Worm (Caenorhabditis elegans) whole organism, early embryonic: ENCODE data around the gene ZK757.1.

ENCODE experiments used
- B0310.2 ChIP-seq: sonication (generic microtip); optimal IDR thresholded peaks from 2 replicates; lab custom pipeline; 2016; ENCODE audit warnings: mild to moderate bottlenecking, missing genetic modification characterization, missing compliant biosample characterization
- F13C5.2 ChIP-seq: sonication (generic microtip); optimal IDR thresholded peaks from 2 replicates; lab custom pipeline; 2017; ENCODE audit warnings: mild to moderate bottlenecking, missing genetic modification characterization, inconsistent platforms, missing compliant biosample characterization
- aly-1 ChIP-seq: sonication (generic microtip); optimal IDR thresholded peaks from 2 replicates; lab custom pipeline; 2016; ENCODE audit warnings: missing genetic modification characterization, missing compliant biosample characterization
- ama-1 ChIP-seq: fragments of 150-350 bp; optimal IDR thresholded peaks from 2 replicates; lab custom pipeline; 2014
- ceh-13 ChIP-seq: fragments of 200-800 bp; sonication (Bioruptor generic); optimal IDR thresholded peaks from 2 replicates; lab custom pipeline; 2018; ENCODE audit warnings: mild to moderate bottlenecking, missing genetic modification characterization, missing compliant biosample characterization
- ceh-36 ChIP-seq: sonication (generic microtip); optimal IDR thresholded peaks from 2 replicates; lab custom pipeline; 2016; ENCODE audit warnings: missing genetic modification characterization, inconsistent platforms, missing compliant biosample characterization
- ets-7 ChIP-seq: sonication (generic microtip); optimal IDR thresholded peaks from 2 replicates; lab custom pipeline; 2016; ENCODE audit warnings: missing genotype, missing genetic modification characterization, missing compliant biosample characterization
- flt-1 ChIP-seq: fragments of 200-800 bp; sonication (Bioruptor generic); IDR thresholded peaks from 2 replicates; pipeline ENCODE4 v1.3.6; 2022; ENCODE audit warnings: missing genetic modification characterization, missing compliant biosample characterization
- hmbx-1 ChIP-seq: sonication (generic microtip); optimal IDR thresholded peaks from 2 replicates; lab custom pipeline; 2016; ENCODE audit warnings: mild to moderate bottlenecking, missing genetic modification characterization, missing compliant biosample characterization
- hmg-4 ChIP-seq: fragments of 200-800 bp; sonication (Bioruptor generic); optimal IDR thresholded peaks from 2 replicates; lab custom pipeline; 2018; ENCODE audit warnings: mild to moderate bottlenecking, missing genetic modification characterization, missing compliant biosample characterization
- hnd-1 ChIP-seq: sonication (generic microtip); optimal IDR thresholded peaks from 2 replicates; lab custom pipeline; 2016; ENCODE audit warnings: missing genetic modification characterization, missing compliant biosample characterization
- pes-1 ChIP-seq: fragments of 200-800 bp; sonication (Bioruptor generic); IDR thresholded peaks from 2 replicates; pipeline ENCODE4 v1.3.6; 2022; ENCODE audit warnings: missing genetic modification reagents, missing genetic modification characterization, missing compliant biosample characterization
- scrt-1 ChIP-seq: fragments of 200-800 bp; sonication (Bioruptor generic); IDR thresholded peaks from 2 replicates; pipeline ENCODE4 v1.3.6; 2022; ENCODE audit warnings: missing genetic modification characterization, missing compliant biosample characterization
- sea-1 ChIP-seq: fragments of 200-800 bp; sonication (Bioruptor generic); conservative IDR thresholded peaks from 2 replicates; pipeline ENCODE4 v1.3.6; 2022; ENCODE audit warnings: missing genetic modification characterization, missing compliant biosample characterization
- tbx-11 ChIP-seq: fragments of 200-800 bp; sonication (Bioruptor generic); IDR thresholded peaks from 2 replicates; pipeline ENCODE4 v1.3.6; 2022; ENCODE audit warnings: missing genetic modification characterization, missing compliant biosample characterization
- tbx-37 ChIP-seq: fragments of 200-800 bp; sonication (Bioruptor generic); conservative IDR thresholded peaks from 2 replicates; pipeline ENCODE4 v1.3.6; 2022; ENCODE audit warnings: missing genetic modification reagents, missing genetic modification characterization, missing compliant biosample characterization
- tra-4 ChIP-seq: sonication (generic microtip); optimal IDR thresholded peaks from 2 replicates; lab custom pipeline; 2017; ENCODE audit warnings: missing genetic modification characterization, missing compliant biosample characterization

Gene ZK757.1

ce11 chrIII:9871032-9871431, at the start of gene ZK757.1:
Gene ZK757.1 (minus strand): TSS chrIII:9871132.
- TF ChIP-seq tra-4 (tag; lab: Kevin White, UChicago) (no peak), ama-1 (lab: Kevin White, UChicago) (no peak), pes-1 (no peak), aly-1 (tag; lab: Kevin White, UChicago) (no peak), tbx-11 (GFP tag; lab: Robert Waterston, UW) (no peak), hmg-4 (GFP tag; lab: Kevin White, UChicago) (no peak), flt-1 (GFP tag; lab: Robert Waterston, UW) (no peak), tbx-37 (no peak), ceh-13 (GFP tag; lab: Kevin White, UChicago) (no peak), ceh-36 (tag; lab: Kevin White, UChicago) (no peak), hmbx-1 (tag; lab: Kevin White, UChicago) (no peak), ets-7 (tag; lab: Kevin White, UChicago) (no peak), scrt-1 (no peak), sea-1 (no peak)

ce11 chrIII:9913722-9914121, 42.8 kb upstream of the ZK757.1 start, which contains the start of gene cbp-3:
Gene cbp-3 (plus strand): TSS chrIII:9913993.
- no peak for TF ChIP-seq tbx-11 (GFP tag; lab: Robert Waterston, UW)
- TF ChIP-seq B0310.2 (tag; lab: Kevin White, UChicago), result no peak
- no peak for TF ChIP-seq hmbx-1 (tag; lab: Kevin White, UChicago)
- no peak for TF ChIP-seq flt-1 (GFP tag; lab: Robert Waterston, UW)
- TF ChIP-seq ama-1 (lab: Kevin White, UChicago), result no peak
- TF ChIP-seq ets-7 (tag; lab: Kevin White, UChicago), result no peak
- no peak for TF ChIP-seq ceh-36 (tag; lab: Kevin White, UChicago)
- no peak for TF ChIP-seq scrt-1
- no peak for TF ChIP-seq hnd-1 (tag; lab: Kevin White, UChicago)
- no peak for TF ChIP-seq sea-1
- TF ChIP-seq aly-1 (tag; lab: Kevin White, UChicago), result no peak
- no peak for TF ChIP-seq pes-1
- no peak for TF ChIP-seq hmg-4 (GFP tag; lab: Kevin White, UChicago)
- no peak for TF ChIP-seq tra-4 (tag; lab: Kevin White, UChicago)
- TF ChIP-seq ceh-13 (GFP tag; lab: Kevin White, UChicago), result no peak

DNA sequence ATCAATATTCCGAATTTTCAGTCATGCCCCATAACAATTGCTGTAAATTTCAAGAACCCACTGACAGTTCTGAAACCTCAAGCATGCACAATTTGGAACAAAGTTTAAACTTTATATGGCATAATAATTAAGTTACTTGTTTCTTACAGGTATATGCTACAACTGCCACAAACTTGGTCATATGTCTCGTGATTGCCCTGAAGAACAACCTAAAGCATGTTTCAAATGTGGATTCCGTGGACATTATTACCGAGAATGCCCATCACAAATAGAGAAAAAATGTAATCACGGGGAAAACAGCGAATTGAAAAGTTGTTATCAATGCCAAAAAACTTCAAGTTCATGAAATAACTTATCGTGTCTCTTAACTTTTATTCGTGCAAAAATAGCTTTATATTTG, 42.1 kb upstream of the ZK757.1 start:
- TF ChIP-seq tbx-11 (GFP tag; lab: Robert Waterston, UW), result no peak
- TF ChIP-seq hnd-1 (tag; lab: Kevin White, UChicago), result no peak
- TF ChIP-seq ama-1 (lab: Kevin White, UChicago), result no peak
- no peak for TF ChIP-seq ceh-36 (tag; lab: Kevin White, UChicago)
- no peak for TF ChIP-seq ceh-13 (GFP tag; lab: Kevin White, UChicago)
- TF ChIP-seq tbx-37, result no peak
- TF ChIP-seq aly-1 (tag; lab: Kevin White, UChicago), result no peak
- no peak for TF ChIP-seq tra-4 (tag; lab: Kevin White, UChicago)
- no peak for TF ChIP-seq scrt-1
- TF ChIP-seq ets-7 (tag; lab: Kevin White, UChicago), result no peak
- TF ChIP-seq pes-1, result no peak
- no peak for TF ChIP-seq F13C5.2
- TF ChIP-seq flt-1 (GFP tag; lab: Robert Waterston, UW), result no peak
- no peak for TF ChIP-seq B0310.2 (tag; lab: Kevin White, UChicago)
- no peak for TF ChIP-seq sea-1
- TF ChIP-seq hmg-4 (GFP tag; lab: Kevin White, UChicago), result no peak
- TF ChIP-seq hmbx-1 (tag; lab: Kevin White, UChicago), result no peak

DNA sequence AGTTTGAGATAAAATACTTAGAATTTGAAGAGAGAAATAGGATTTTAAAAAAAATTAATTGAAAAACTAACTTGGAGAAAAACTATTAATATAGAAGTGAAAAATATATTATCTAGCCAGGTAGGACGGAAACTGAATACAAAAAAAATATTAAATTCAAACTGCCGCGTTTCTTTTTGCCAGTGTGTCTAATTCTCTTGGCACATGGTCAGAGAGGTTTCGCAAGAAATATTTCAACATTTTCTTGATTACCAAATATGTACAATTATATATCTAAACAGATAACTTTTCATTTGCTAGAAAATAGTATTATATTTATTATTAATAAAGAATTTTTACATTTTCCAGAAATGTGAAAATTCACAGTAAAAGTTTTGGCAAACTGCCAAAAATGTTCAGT, 41.6 kb upstream of the ZK757.1 start:
- no peak for TF ChIP-seq hmg-4 (GFP tag; lab: Kevin White, UChicago)
- no peak for TF ChIP-seq ceh-36 (tag; lab: Kevin White, UChicago)
- TF ChIP-seq tra-4 (tag; lab: Kevin White, UChicago), result no peak

DNA sequence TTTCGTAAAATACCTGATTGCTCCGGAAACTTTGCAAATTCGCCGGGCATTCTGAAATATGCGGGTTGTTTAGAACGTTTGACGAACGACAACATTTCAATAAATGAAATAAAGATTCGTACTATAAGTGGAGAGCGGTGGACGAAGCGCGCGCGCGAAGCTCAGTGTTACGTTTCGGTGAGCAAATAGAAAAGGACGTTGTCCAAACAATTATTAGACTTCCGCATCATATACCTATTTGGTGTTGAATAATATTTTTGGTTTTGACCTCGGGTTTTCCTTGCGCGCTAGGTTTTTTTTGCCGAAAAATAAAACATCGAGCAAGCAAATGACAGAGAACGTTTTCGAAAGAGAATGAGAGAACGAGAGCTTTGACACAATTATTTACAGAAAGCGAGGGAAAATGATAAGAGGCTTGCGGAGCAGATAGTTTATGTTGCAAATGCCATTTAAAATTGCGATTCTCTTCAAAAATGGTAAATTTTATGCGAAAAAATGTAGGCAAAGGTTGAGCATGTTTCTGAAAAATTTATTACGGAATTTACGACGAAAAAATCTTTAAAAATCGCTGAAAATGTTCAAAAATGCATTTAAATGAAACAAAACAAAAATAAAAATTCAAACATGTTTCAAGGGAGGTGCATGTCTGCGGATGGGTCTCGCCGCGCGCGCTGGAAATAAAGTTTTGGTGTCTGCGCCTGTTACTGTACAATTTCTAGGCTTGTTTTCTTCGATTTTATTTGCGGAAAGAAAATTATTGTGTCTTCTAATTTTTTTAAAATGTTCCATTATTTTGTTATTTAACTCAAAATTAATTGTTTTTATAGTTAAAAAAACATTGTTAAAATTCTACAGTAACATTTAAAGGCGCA, 39.9 kb upstream of the ZK757.1 start, which contains the start of the genes cyld-1 and F40F12.9:
Gene cyld-1 (minus strand): TSS at position 51 of the 872 bp plus-strand sequence.
Gene F40F12.9 (plus strand): TSS at position 721 of the 872 bp plus-strand sequence.
- no peak for TF ChIP-seq ama-1 (lab: Kevin White, UChicago)
- TF ChIP-seq ceh-13 (GFP tag; lab: Kevin White, UChicago), result no peak
- TF ChIP-seq tra-4 (tag; lab: Kevin White, UChicago), result no peak
- no peak for TF ChIP-seq scrt-1
- no peak for TF ChIP-seq aly-1 (tag; lab: Kevin White, UChicago)
- no peak for TF ChIP-seq hmg-4 (GFP tag; lab: Kevin White, UChicago)
- TF ChIP-seq B0310.2 (tag; lab: Kevin White, UChicago), result no peak
- TF ChIP-seq flt-1 (GFP tag; lab: Robert Waterston, UW), result no peak
- no peak for TF ChIP-seq ets-7 (tag; lab: Kevin White, UChicago)
- no peak for TF ChIP-seq F13C5.2
- no peak for TF ChIP-seq pes-1
- no peak for TF ChIP-seq hmbx-1 (tag; lab: Kevin White, UChicago)
- no peak for TF ChIP-seq sea-1
- TF ChIP-seq ceh-36 (tag; lab: Kevin White, UChicago), result no peak
- no peak for TF ChIP-seq tbx-37
- TF ChIP-seq tbx-11 (GFP tag; lab: Robert Waterston, UW), result no peak
- no peak for TF ChIP-seq hnd-1 (tag; lab: Kevin White, UChicago)

DNA sequence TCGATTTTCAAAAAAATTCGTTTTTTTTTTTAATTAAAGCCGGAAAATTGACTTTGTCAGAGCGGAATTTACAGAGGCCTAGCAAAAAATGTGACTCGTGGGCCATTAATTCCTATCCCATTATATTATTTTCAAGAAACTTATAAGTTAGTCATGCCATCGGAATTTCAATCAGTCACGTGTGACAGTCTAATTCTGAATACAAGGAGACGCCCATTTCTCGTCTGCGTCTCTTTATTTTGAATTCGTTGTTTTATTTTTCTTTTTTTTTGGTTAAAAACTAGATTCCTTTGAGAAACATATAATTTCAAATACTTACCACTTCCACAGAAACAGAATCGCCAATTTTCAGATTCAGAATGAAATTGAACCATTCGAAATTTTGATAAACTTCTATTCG, 37.8 kb upstream of the ZK757.1 start:
- TF ChIP-seq ceh-36 (tag; lab: Kevin White, UChicago) (no peak), ceh-13 (GFP tag; lab: Kevin White, UChicago) (no peak), hnd-1 (tag; lab: Kevin White, UChicago) (no peak), scrt-1 (no peak), tbx-11 (GFP tag; lab: Robert Waterston, UW) (no peak), B0310.2 (tag; lab: Kevin White, UChicago) (no peak), hmbx-1 (tag; lab: Kevin White, UChicago) (no peak), F13C5.2 (no peak), hmg-4 (GFP tag; lab: Kevin White, UChicago) (no peak), flt-1 (GFP tag; lab: Robert Waterston, UW) (no peak), tra-4 (tag; lab: Kevin White, UChicago) (no peak)
